Worm (Caenorhabditis elegans) whole organism, L4 larva: ENCODE results near the gene M7.12.

Experiments used
- aha-1 ChIP-seq: fragments of 150-350 bp; peaks from one replicate; lab custom pipeline; 2014; ENCODE audit warnings: missing biosample characterization, missing genetic modification characterization
- arid-1 ChIP-seq: fragments of 200-800 bp; sonication (Bioruptor generic); conservative IDR thresholded peaks from 2 replicates; pipeline ENCODE4 v1.3.6; 2022; ENCODE audit warnings: missing genetic modification reagents, missing genetic modification characterization, missing compliant biosample characterization
- lsy-2 ChIP-seq, 2 experiments: fragments of 150-350 bp in 1 of 2; sonication (generic microtip) in 1 of 2; optimal IDR thresholded peaks; 2 replicates each; lab custom pipeline; 2014 to 2017; ENCODE audit warnings: missing biosample characterization in 2 of 2, missing genetic modification characterization in 2 of 2
- nhr-10 ChIP-seq: fragments of 150-350 bp; optimal IDR thresholded peaks from 2 replicates; lab custom pipeline; 2014; ENCODE audit warnings: missing biosample characterization, missing genetic modification characterization
- nhr-11 ChIP-seq: fragments of 150-350 bp; optimal IDR thresholded peaks from 2 replicates; lab custom pipeline; 2014; ENCODE audit warnings: missing biosample characterization, missing genetic modification characterization
- nhr-25 ChIP-seq: sonication (generic microtip); optimal IDR thresholded peaks from 2 replicates; lab custom pipeline; 2017; ENCODE audit warnings: missing genetic modification characterization, mild to moderate bottlenecking, missing compliant biosample characterization, antibody characterized with exemption, moderate library complexity, borderline replicate concordance; ENCODE audit not compliant: insufficient read depth
- nhr-77 ChIP-seq: fragments of 150-350 bp; optimal IDR thresholded peaks from 2 replicates; lab custom pipeline; 2014; ENCODE audit warnings: missing biosample characterization, missing genetic modification characterization
- unc-62 ChIP-seq, 3 experiments: fragments of 150-350 bp in 1 of 3; sonication (generic microtip); optimal IDR thresholded peaks in 2 of 3; peaks in 1 of 3; 1 replicate in 1 of 3; 2 replicates in 2 of 3; lab custom pipeline; 2014 to 2017; ENCODE audit warnings: missing biosample characterization in 3 of 3, missing genetic modification characterization in 3 of 3, missing genetic modification reagents in 3 of 3, missing genotype in 1 of 3

DNA sequence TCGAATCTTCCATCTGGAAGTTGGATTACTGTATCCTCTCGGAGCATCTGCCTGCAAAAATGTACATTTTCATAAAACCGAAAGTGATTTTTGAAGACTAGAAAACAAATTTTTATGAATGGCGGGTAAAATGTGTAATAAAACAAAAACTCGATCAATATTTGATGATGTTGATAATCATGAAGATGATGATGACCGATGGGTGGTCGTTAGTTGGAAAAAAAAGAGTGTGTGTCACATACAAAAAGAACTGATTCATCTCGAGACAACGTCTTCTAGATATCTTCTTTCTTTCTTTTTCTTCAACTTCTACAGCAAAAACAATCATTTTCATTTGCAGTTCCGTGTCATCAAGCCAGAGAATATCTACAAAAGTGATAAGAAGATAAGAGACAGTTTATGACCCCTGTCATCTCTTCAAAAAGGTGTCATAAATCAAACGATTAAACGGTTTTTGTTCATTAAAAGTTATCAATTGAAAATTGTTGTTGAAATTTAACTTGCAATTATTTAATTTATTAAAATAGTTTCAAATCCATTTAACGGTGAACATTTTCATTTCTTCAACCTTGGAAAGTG lies 5.2 kb downstream of the M7.12 start, which contains the start of gene bcc-1:
- TF ChIP-seq nhr-77 (tag; lab: Kevin White, UChicago): peak; percentile 23
- TF ChIP-seq nhr-11: no peak
- TF ChIP-seq unc-62 (GFP tag; optimal IDR thresholded peaks at IDR 0.05 in 1 of 2; lab: Kevin White, UChicago): peak in 1 of 2 experiments; percentile 98
- TF ChIP-seq unc-62 (tag; optimal IDR thresholded peaks at IDR 0.05; lab: Kevin White, UChicago): no peak
- peak in 1 of 2 experiments; percentile 41 for TF ChIP-seq lsy-2 (tag; optimal IDR thresholded peaks at IDR 0.05; lab: Kevin White, UChicago)
- no peak for TF ChIP-seq nhr-10 (tag; lab: Kevin White, UChicago)
- peak; percentile 65 for TF ChIP-seq aha-1 (tag; lab: Kevin White, UChicago)
- TF ChIP-seq nhr-25 (tag; lab: Kevin White, UChicago): peak; percentile 10
- TF ChIP-seq arid-1 (GFP tag; lab: Robert Waterston, UW): no peak
